Worm (Caenorhabditis elegans): ENCODE results near the gene ZC404.2.

ZC404.2 gene

ce11 chrV:6808962-6809361, 21.2 kb downstream of the ZC404.2 start, which contains the start of gene dmsr-16:
Gene dmsr-16 (minus strand): TSS chrV:6809062.
- TF ChIP-seq W03F9.2 (tag; optimal IDR thresholded peaks at IDR 0.05) (no peak), him-1 (tag; optimal IDR thresholded peaks at IDR 0.05) (no peak), dao-5 (tag; optimal IDR thresholded peaks at IDR 0.05) (no peak)

ce11 chrV:6810091-6810490, 22.3 kb downstream of the ZC404.2 start:
- no peak for TF ChIP-seq W03F9.2 (tag; optimal IDR thresholded peaks at IDR 0.05)
- TF ChIP-seq him-1 (tag; optimal IDR thresholded peaks at IDR 0.05): no peak
- TF ChIP-seq dao-5 (tag; optimal IDR thresholded peaks at IDR 0.05): no peak

ce11 chrV:6811863-6812262, 24.1 kb downstream of the ZC404.2 start:
- TF ChIP-seq W03F9.2 (tag; optimal IDR thresholded peaks at IDR 0.05) (no peak), him-1 (tag; optimal IDR thresholded peaks at IDR 0.05) (no peak), dao-5 (tag; optimal IDR thresholded peaks at IDR 0.05) (no peak)

- TF ChIP-seq dao-5 (tag; optimal IDR thresholded peaks at IDR 0.05) (no peak), W03F9.2 (tag; optimal IDR thresholded peaks at IDR 0.05) (no peak), him-1 (tag; optimal IDR thresholded peaks at IDR 0.05) (no peak)
These were observed 26.1 kb downstream of the ZC404.2 start for ce11 chrV:6813862-6814261.

DNA sequence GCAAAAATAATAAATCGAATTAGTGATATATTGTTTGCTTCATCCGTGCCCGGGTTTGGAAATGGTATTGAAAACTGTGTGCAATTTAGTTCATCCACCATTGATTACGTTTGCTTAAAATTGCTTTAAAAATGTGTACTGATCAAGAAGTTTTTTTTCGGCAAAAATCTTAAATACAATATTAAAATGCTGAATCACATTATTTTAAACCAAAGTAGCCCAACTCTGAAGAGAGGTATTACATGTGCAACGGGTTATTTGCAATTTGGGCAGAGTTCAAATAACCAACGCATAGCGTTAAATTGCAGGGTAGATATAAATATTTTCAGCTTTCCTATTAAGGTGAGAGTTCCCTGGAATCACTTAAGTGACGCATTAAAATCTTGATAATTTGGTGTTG, 29.4 kb downstream of the ZC404.2 start, which contains the start of gene dmsr-14:
Gene dmsr-14, minus strand, starts transcription at position 101 of the 400 bp plus-strand sequence.
- no peak for TF ChIP-seq W03F9.2 (tag; optimal IDR thresholded peaks at IDR 0.05)
- no peak for TF ChIP-seq him-1 (tag; optimal IDR thresholded peaks at IDR 0.05)
- TF ChIP-seq dao-5 (tag; optimal IDR thresholded peaks at IDR 0.05): no peak

DNA sequence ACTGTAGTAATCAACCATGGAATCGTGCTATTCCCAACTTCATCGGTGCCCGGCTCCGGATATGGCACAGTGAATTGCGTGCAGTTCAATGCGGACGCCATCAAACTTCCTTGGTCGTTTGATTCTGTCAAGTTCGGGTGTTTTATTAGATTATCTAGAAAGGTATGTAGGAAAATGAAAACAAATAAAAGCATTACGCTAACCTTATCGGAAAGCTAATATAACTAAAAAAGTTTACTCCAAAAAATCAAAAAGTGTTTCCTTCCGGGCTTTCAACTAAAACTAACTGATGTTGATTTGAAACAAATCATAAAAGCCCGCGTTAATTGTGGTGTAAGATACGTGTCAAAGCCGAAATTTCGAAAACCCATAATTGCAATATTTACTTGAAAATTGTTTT, 32.1 kb downstream of the ZC404.2 start, which contains the start of gene dmsr-13:
Gene dmsr-13, minus strand, starts transcription at position 101 of the 400 bp plus-strand sequence.
- TF ChIP-seq dao-5 (tag; optimal IDR thresholded peaks at IDR 0.05) (no peak), W03F9.2 (tag; optimal IDR thresholded peaks at IDR 0.05) (no peak), him-1 (tag; optimal IDR thresholded peaks at IDR 0.05) (no peak)

DNA sequence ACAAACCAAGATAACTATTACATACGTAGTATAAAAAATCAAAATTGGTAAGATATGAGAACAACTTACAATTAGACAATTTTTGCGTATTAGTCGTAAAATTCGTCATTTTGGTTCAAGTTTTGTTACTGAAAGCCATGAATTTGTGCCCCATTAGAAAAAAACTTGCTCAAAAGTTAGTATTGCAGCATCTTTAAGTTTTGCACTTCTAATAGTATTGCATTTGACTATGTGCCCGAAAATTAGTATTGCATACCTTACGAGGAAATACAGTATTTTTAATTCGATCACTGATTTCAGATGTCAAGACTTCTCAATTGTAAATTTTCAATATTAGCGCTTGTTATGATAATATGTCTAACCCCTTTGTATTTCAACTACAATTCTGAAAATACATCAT, 33.8 kb downstream of the ZC404.2 start, which contains the start of gene T15B7.8:
Gene T15B7.8, plus strand, starts transcription at position 301 of the 400 bp plus-strand sequence.
- TF ChIP-seq dao-5 (tag; optimal IDR thresholded peaks at IDR 0.05): no peak
- TF ChIP-seq W03F9.2 (tag; optimal IDR thresholded peaks at IDR 0.05): no peak
- no peak for TF ChIP-seq him-1 (tag; optimal IDR thresholded peaks at IDR 0.05)

ce11 chrV:6823432-6823831, 35.7 kb downstream of the ZC404.2 start:
- TF ChIP-seq him-1 (tag; optimal IDR thresholded peaks at IDR 0.05): no peak
- no peak for TF ChIP-seq dao-5 (tag; optimal IDR thresholded peaks at IDR 0.05)
- TF ChIP-seq W03F9.2 (tag; optimal IDR thresholded peaks at IDR 0.05): no peak

DNA sequence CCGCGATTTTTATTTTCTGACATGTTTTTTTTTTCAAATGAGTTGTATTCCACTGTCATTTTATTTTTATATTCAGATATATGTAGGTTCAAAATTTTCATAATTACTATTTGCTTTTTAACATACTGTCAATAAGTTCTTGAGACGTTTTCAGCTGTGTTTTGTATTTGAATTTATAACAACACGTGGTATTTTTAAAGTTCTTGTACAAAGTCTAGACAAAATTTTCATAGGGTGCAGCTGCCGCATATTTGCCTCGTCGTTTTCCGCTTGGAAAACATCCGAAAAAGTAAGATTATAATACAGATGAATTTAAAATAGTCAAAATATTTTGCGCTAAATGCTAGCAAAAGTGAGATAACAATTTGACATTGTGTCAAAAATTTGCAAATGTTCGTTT, 41.0 kb downstream of the ZC404.2 start, which contains the start of gene dmsr-15:
Gene dmsr-15, minus strand, starts transcription at position 101 of the 400 bp plus-strand sequence.
- TF ChIP-seq W03F9.2 (tag; optimal IDR thresholded peaks at IDR 0.05): no peak
- TF ChIP-seq dao-5 (tag; optimal IDR thresholded peaks at IDR 0.05): no peak
- TF ChIP-seq him-1 (tag; optimal IDR thresholded peaks at IDR 0.05): no peak

ce11 chrV:6829404-6829803, 41.7 kb downstream of the ZC404.2 start, which contains the start of gene col-141:
Gene col-141 (plus strand): TSS chrV:6829704.
- TF ChIP-seq W03F9.2 (tag; optimal IDR thresholded peaks at IDR 0.05): no peak
- no peak for TF ChIP-seq him-1 (tag; optimal IDR thresholded peaks at IDR 0.05)
- TF ChIP-seq dao-5 (tag; optimal IDR thresholded peaks at IDR 0.05): no peak

ce11 chrV:6830075-6830474, 42.3 kb downstream of the ZC404.2 start:
- TF ChIP-seq dao-5 (tag; optimal IDR thresholded peaks at IDR 0.05) (no peak), him-1 (tag; optimal IDR thresholded peaks at IDR 0.05) (no peak), W03F9.2 (tag; optimal IDR thresholded peaks at IDR 0.05) (no peak)

ce11 chrV:6830755-6831227, 43.0 kb downstream of the ZC404.2 start, which contains the start of gene col-142:
Gene col-142 (plus strand): TSS chrV:6831177.
- TF ChIP-seq him-1 (tag; optimal IDR thresholded peaks at IDR 0.05) (no peak), dao-5 (tag; optimal IDR thresholded peaks at IDR 0.05) (no peak), W03F9.2 (tag; optimal IDR thresholded peaks at IDR 0.05) (no peak)

DNA sequence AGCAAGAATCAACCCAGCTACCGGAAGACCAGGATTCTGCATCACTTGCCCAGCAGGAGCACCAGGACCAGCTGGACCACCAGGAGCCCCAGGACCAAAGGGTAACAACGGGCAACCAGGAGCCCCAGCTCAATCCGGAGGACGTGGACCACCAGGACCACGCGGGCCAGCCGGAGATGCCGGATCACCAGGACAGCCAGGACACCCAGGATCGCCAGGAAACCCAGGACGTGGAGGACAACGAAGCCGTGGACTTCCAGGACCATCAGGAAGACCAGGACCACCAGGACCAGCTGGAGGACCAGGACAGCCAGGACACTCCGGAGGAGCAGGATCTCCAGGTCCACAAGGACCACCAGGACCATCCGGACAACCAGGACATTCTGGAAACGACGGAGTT, 43.8 kb downstream of the ZC404.2 start:
- no peak for TF ChIP-seq him-1 (tag; optimal IDR thresholded peaks at IDR 0.05)
- no peak for TF ChIP-seq dao-5 (tag; optimal IDR thresholded peaks at IDR 0.05)
- no peak for TF ChIP-seq W03F9.2 (tag; optimal IDR thresholded peaks at IDR 0.05)

ce11 chrV:6835242-6835641, 47.5 kb downstream of the ZC404.2 start, which contains the start of the genes T15B7.14 and col-143:
Gene T15B7.14 (minus strand): TSS chrV:6835342.
Gene col-143 (plus strand): TSS chrV:6835635.
- TF ChIP-seq W03F9.2 (tag; optimal IDR thresholded peaks at IDR 0.05): no peak
- no peak for TF ChIP-seq him-1 (tag; optimal IDR thresholded peaks at IDR 0.05)
- no peak for TF ChIP-seq dao-5 (tag; optimal IDR thresholded peaks at IDR 0.05)

ce11 chrV:6836036-6836435, 48.3 kb downstream of the ZC404.2 start:
- no peak for TF ChIP-seq dao-5 (tag; optimal IDR thresholded peaks at IDR 0.05)
- no peak for TF ChIP-seq W03F9.2 (tag; optimal IDR thresholded peaks at IDR 0.05)
- TF ChIP-seq him-1 (tag; optimal IDR thresholded peaks at IDR 0.05): no peak

All from whole organism, L4/young adult.